Worm (Caenorhabditis elegans) whole organism, L2 larva: Measurements from ENCODE around the gene col-72.

Source experiments
- ama-1 ChIP-seq: fragments of 150-350 bp; optimal IDR thresholded peaks from 2 replicates; lab custom pipeline; 2018; ENCODE audit warnings: inconsistent platforms
- mdl-1 ChIP-seq, 2 experiments: fragments of 150-350 bp in 1 of 2; sonication (generic microtip) in 1 of 2; optimal IDR thresholded peaks; 2 replicates each; lab custom pipeline; 2017; ENCODE audit warnings: missing biosample characterization in 2 of 2, missing genetic modification characterization in 2 of 2
- nhr-237 ChIP-seq: fragments of 150-350 bp; optimal IDR thresholded peaks from 2 replicates; lab custom pipeline; 2014; ENCODE audit warnings: missing biosample characterization, missing genetic modification characterization
- snpc-4 ChIP-seq: fragments of 150-350 bp; optimal IDR thresholded peaks from 2 replicates; lab custom pipeline; 2014; ENCODE audit warnings: missing biosample characterization, missing genetic modification characterization
- unc-39 ChIP-seq: fragments of 150-350 bp; optimal IDR thresholded peaks from 2 replicates; lab custom pipeline; 2014; ENCODE audit warnings: missing biosample characterization, missing genetic modification characterization
- unc-62 ChIP-seq: fragments of 150-350 bp; optimal IDR thresholded peaks from 2 replicates; lab custom pipeline; 2014; ENCODE audit warnings: missing biosample characterization, missing genetic modification reagents, missing genetic modification characterization

DNA sequence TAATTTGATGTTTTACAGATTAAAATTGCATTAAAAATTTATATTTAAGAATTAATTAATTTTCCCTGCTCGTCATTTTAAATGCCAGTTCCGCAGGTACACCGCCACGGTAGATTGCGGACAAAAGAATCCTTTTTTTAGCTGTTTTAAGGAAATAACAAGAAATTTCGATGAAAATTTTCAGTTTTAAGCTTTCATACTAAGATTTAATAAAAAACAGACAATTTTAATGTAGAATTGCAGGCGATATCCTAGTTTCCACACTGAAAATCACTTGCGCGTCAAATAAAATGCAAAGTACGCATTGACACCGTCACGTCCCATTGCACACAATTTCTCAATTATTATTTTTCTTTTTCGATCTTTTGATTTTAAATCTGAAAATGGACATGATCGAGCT, 29.5 kb upstream of the col-72 start, which contains the start of gene dnc-3:
- no peak for TF ChIP-seq mdl-1 (tag; optimal IDR thresholded peaks at IDR 0.05; lab: Kevin White, UChicago)
- no peak for TF ChIP-seq unc-62 (GFP tag; lab: Kevin White, UChicago)
- TF ChIP-seq ama-1 (lab: Kevin White, UChicago): no peak
- TF ChIP-seq snpc-4 (tag; lab: Kevin White, UChicago): no peak
- no peak for TF ChIP-seq unc-39
- TF ChIP-seq nhr-237 (tag; lab: Kevin White, UChicago): no peak
